Fruit fly (Drosophila melanogaster): ENCODE data around the gene CG42654.

CG42654 gene

dm6 chr3L:19922833-19923745 is 31.2 kb downstream of the CG42654 start, which contains the start of gene Pfdn6 (continued):
- TF ChIP-seq cas (GFP tag; IDR thresholded peaks at IDR 0.05) (no peak; the same call in 1 of the 2 replicates), B-H1 (GFP tag; IDR thresholded peaks at IDR 0.05) (peak; percentile 41; the same call in 1 of the 3 replicates), CG31441 (GFP tag; IDR thresholded peaks at IDR 0.05) (peak; percentile 71), CG1233 (GFP tag; optimal IDR thresholded peaks at IDR 0.05) (peak; percentile 47), grau (tag; optimal IDR thresholded peaks at IDR 0.05) (peak; percentile 75), CG3838 (GFP tag; optimal IDR thresholded peaks at IDR 0.05) (peak; percentile 36), ATbp (GFP tag; optimal IDR thresholded peaks at IDR 0.05) (no peak), CG18262 (tag; optimal IDR thresholded peaks at IDR 0.05) (peak; percentile 72), D (optimal IDR thresholded peaks at IDR 0.05) (no peak), D (GFP tag; optimal IDR thresholded peaks at IDR 0.05) (peak; percentile 55)

dm6 chr3L:19919981-19920380 is 34.3 kb downstream of the CG42654 start:
- TF ChIP-seq CG11398 (GFP tag; optimal IDR thresholded peaks at IDR 0.05), result no peak
- no peak for TF ChIP-seq nau (GFP tag; optimal IDR thresholded peaks at IDR 0.05)
- TF ChIP-seq Oli (tag; optimal IDR thresholded peaks at IDR 0.05), result no peak
- no peak for TF ChIP-seq CG30403 (GFP tag; optimal IDR thresholded peaks at IDR 0.05)
- no peak for TF ChIP-seq CG8089 (GFP tag; optimal IDR thresholded peaks at IDR 0.05)
- TF ChIP-seq Xrp1 (GFP tag; IDR thresholded peaks at IDR 0.05), result no peak
- no peak for TF ChIP-seq Optix (GFP tag; IDR thresholded peaks at IDR 0.05)
- TF ChIP-seq NC2β (GFP tag; optimal IDR thresholded peaks at IDR 0.05), result no peak
- TF ChIP-seq slp2 (GFP tag; optimal IDR thresholded peaks at IDR 0.05), result no peak

dm6 chr3L:19914833-19915232 is 39.5 kb downstream of the CG42654 start, which contains the start of gene Rpn1:
TSS of gene Rpn1 (plus strand) at chr3L:19915051.
- TF ChIP-seq CG8944 (GFP tag; optimal IDR thresholded peaks at IDR 0.05), result no peak
- TF ChIP-seq jumu (GFP tag; optimal IDR thresholded peaks at IDR 0.05), result peak; percentile 4
- peak; percentile 71 for TF ChIP-seq Lhr (GFP tag; optimal IDR thresholded peaks at IDR 0.05)
- no peak for TF ChIP-seq CG8478 (optimal IDR thresholded peaks at IDR 0.05)
- peak; percentile 15 for TF ChIP-seq Fer1 (GFP tag; optimal IDR thresholded peaks at IDR 0.05)
- peak; percentile 49 for TF ChIP-seq ssp (GFP tag; IDR thresholded peaks at IDR 0.05)
- peak; percentile 88 for TF ChIP-seq onecut (GFP tag; IDR thresholded peaks at IDR 0.05)
- no peak for TF ChIP-seq ab (GFP tag; optimal IDR thresholded peaks at IDR 0.05)
- no peak for TF ChIP-seq cg (GFP tag; optimal IDR thresholded peaks at IDR 0.05)
- TF ChIP-seq BEAF-32 (GFP tag; optimal IDR thresholded peaks at IDR 0.05), result peak; percentile 71
- TF ChIP-seq CG30403 (GFP tag; optimal IDR thresholded peaks at IDR 0.05), result peak; percentile 16
- TF ChIP-seq CG42726 (GFP tag; IDR thresholded peaks at IDR 0.05; ENCODE audit: partially characterized antibody), result peak; percentile 49; the same call in 1 of the 2 replicates
- peak; percentile 52 for TF ChIP-seq dm (GFP tag; optimal IDR thresholded peaks at IDR 0.05)
- TF ChIP-seq so (GFP tag; IDR thresholded peaks at IDR 0.05), result peak; percentile 53; the same call in 1 of the 3 replicates
- 0 out of 2 replicates have a peak, but pooled peaks have one; percentile 26 for TF ChIP-seq inv (GFP tag; IDR thresholded peaks at IDR 0.05; ENCODE audit: partially characterized antibody)
- TF ChIP-seq Med (GFP tag), result peak; percentile 81
- TF ChIP-seq CG2712 (tag; optimal IDR thresholded peaks at IDR 0.05), result no peak
- peak; percentile 43 for TF ChIP-seq CG15601 (tag; optimal IDR thresholded peaks at IDR 0.05)
- peak; percentile 9 for TF ChIP-seq CG12155 (GFP tag; optimal IDR thresholded peaks at IDR 0.05)
- TF ChIP-seq nerfin-2 (GFP tag; IDR thresholded peaks at IDR 0.05; ENCODE audit: partially characterized antibody), result peak; percentile 60
- peak; percentile 76 for TF ChIP-seq CG15514 (GFP tag; optimal IDR thresholded peaks at IDR 0.05)
- TF ChIP-seq E2f2 (GFP tag; IDR thresholded peaks at IDR 0.05), result peak; percentile 88
- TF ChIP-seq stwl (tag; optimal IDR thresholded peaks at IDR 0.05), result peak; percentile 50
- peak; percentile 45 for TF ChIP-seq lilli (GFP tag; optimal IDR thresholded peaks at IDR 0.05)
- TF ChIP-seq CG9797 (GFP tag; optimal IDR thresholded peaks at IDR 0.05), result peak; percentile 86
- no peak for TF ChIP-seq fd64A (GFP tag; optimal IDR thresholded peaks at IDR 0.05)
- peak in 1 of 2 experiments; percentile 30 for TF ChIP-seq crp (GFP tag; optimal IDR thresholded peaks at IDR 0.05)
- peak; percentile 86 for TF ChIP-seq Ets65A (GFP tag)
- no peak for TF ChIP-seq gcm2 (GFP tag; optimal IDR thresholded peaks at IDR 0.05)

Data from whole organism, embryonic.